Worm (Caenorhabditis elegans) whole organism, L4/young adult: ENCODE measurements around the gene glb-13.
A peak's percentile ranks its signal among the peaks of the same experiment; 100 is the strongest.

Source experiments
- W03F9.2 ChIP-seq: fragments of 150-350 bp; optimal IDR thresholded peaks from 2 replicates; lab custom pipeline; 2014; ENCODE audit warnings: missing biosample characterization, missing genetic modification characterization
- dao-5 ChIP-seq: sonication (generic microtip); optimal IDR thresholded peaks from 2 replicates; lab custom pipeline; 2016; ENCODE audit warnings: missing genotype, missing genetic modification characterization, moderate library complexity, missing compliant biosample characterization
- him-1 ChIP-seq: sonication (generic microtip); optimal IDR thresholded peaks from 2 replicates; lab custom pipeline; 2016; ENCODE audit warnings: missing genotype, missing genetic modification reagents, missing genetic modification characterization, missing compliant biosample characterization

Gene glb-13

ce11 chrX:12378293-12378692 is at the start of gene glb-13:
glb-13 (minus strand) TSS chrX:12378393.
- no peak for TF ChIP-seq dao-5 (tag; lab: Kevin White, UChicago)
- no peak for TF ChIP-seq W03F9.2 (tag; lab: Kevin White, UChicago)
- TF ChIP-seq him-1 (tag; lab: Kevin White, UChicago): no peak

ce11 chrX:12425427-12425826 is 47.2 kb upstream of the glb-13 start, which contains the start of gene T24D3.2:
T24D3.2 (plus strand) TSS chrX:12425730.
- TF ChIP-seq dao-5 (tag; lab: Kevin White, UChicago): no peak
- no peak for TF ChIP-seq him-1 (tag; lab: Kevin White, UChicago)
- no peak for TF ChIP-seq W03F9.2 (tag; lab: Kevin White, UChicago)

ce11 chrX:12422580-12422979 is 44.4 kb upstream of the glb-13 start:
- TF ChIP-seq W03F9.2 (tag; lab: Kevin White, UChicago) (no peak), dao-5 (tag; lab: Kevin White, UChicago) (no peak), him-1 (tag; lab: Kevin White, UChicago) (no peak)

ce11 chrX:12415832-12416231 is 37.6 kb upstream of the glb-13 start:
- TF ChIP-seq dao-5 (tag; lab: Kevin White, UChicago) (no peak), him-1 (tag; lab: Kevin White, UChicago) (no peak), W03F9.2 (tag; lab: Kevin White, UChicago) (no peak)

ce11 chrX:12413941-12414340 is 35.7 kb upstream of the glb-13 start, which contains the start of gene lin-2:
lin-2 (minus strand) TSS chrX:12414041.
- no peak for TF ChIP-seq him-1 (tag; lab: Kevin White, UChicago)

- no peak for TF ChIP-seq him-1 (tag; lab: Kevin White, UChicago)
- no peak for TF ChIP-seq dao-5 (tag; lab: Kevin White, UChicago)
- TF ChIP-seq W03F9.2 (tag; lab: Kevin White, UChicago): no peak
These were observed 29.1 kb upstream of the glb-13 start for ce11 chrX:12407297-12407696.

- TF ChIP-seq W03F9.2 (tag; lab: Kevin White, UChicago) (no peak), dao-5 (tag; lab: Kevin White, UChicago) (no peak), him-1 (tag; lab: Kevin White, UChicago) (no peak)
These were observed 28.4 kb upstream of the glb-13 start for ce11 chrX:12406592-12406991.

ce11 chrX:12406037-12406436 is 27.8 kb upstream of the glb-13 start:
- no peak for TF ChIP-seq W03F9.2 (tag; lab: Kevin White, UChicago)
- no peak for TF ChIP-seq dao-5 (tag; lab: Kevin White, UChicago)
- TF ChIP-seq him-1 (tag; lab: Kevin White, UChicago): no peak

ce11 chrX:12404729-12405128 is 26.5 kb upstream of the glb-13 start:
- no peak for TF ChIP-seq W03F9.2 (tag; lab: Kevin White, UChicago)
- TF ChIP-seq him-1 (tag; lab: Kevin White, UChicago): no peak
- TF ChIP-seq dao-5 (tag; lab: Kevin White, UChicago): no peak

- TF ChIP-seq dao-5 (tag; lab: Kevin White, UChicago) (no peak), him-1 (tag; lab: Kevin White, UChicago) (peak; percentile 75), W03F9.2 (tag; lab: Kevin White, UChicago) (peak; percentile 91)
These were observed 15.7 kb upstream of the glb-13 start, which contains the start of gene F17E5.2 for ce11 chrX:12393786-12394308. F17E5.2 (plus strand) TSS chrX:12394258.

- TF ChIP-seq him-1 (tag; lab: Kevin White, UChicago) (no peak), W03F9.2 (tag; lab: Kevin White, UChicago) (no peak), dao-5 (tag; lab: Kevin White, UChicago) (no peak)
These were observed 13.2 kb upstream of the glb-13 start, which contains the start of gene nekl-3 for ce11 chrX:12391380-12391779. nekl-3 (minus strand) TSS chrX:12391480.

- no peak for TF ChIP-seq him-1 (tag; lab: Kevin White, UChicago)
- no peak for TF ChIP-seq dao-5 (tag; lab: Kevin White, UChicago)
- TF ChIP-seq W03F9.2 (tag; lab: Kevin White, UChicago): no peak
These were observed 2.4 kb downstream of the glb-13 start for ce11 chrX:12375783-12376182.

ce11 chrX:12371321-12371720 is 6.9 kb downstream of the glb-13 start, which contains the start of gene rif-1.2:
rif-1.2 (minus strand) TSS chrX:12371421.
- TF ChIP-seq W03F9.2 (tag; lab: Kevin White, UChicago) (no peak), him-1 (tag; lab: Kevin White, UChicago) (no peak), dao-5 (tag; lab: Kevin White, UChicago) (no peak)

- TF ChIP-seq W03F9.2 (tag; lab: Kevin White, UChicago) (no peak), dao-5 (tag; lab: Kevin White, UChicago) (no peak), him-1 (tag; lab: Kevin White, UChicago) (no peak)
These were observed 10.7 kb downstream of the glb-13 start for ce11 chrX:12367498-12367897.
